In the genomic region with DNA sequence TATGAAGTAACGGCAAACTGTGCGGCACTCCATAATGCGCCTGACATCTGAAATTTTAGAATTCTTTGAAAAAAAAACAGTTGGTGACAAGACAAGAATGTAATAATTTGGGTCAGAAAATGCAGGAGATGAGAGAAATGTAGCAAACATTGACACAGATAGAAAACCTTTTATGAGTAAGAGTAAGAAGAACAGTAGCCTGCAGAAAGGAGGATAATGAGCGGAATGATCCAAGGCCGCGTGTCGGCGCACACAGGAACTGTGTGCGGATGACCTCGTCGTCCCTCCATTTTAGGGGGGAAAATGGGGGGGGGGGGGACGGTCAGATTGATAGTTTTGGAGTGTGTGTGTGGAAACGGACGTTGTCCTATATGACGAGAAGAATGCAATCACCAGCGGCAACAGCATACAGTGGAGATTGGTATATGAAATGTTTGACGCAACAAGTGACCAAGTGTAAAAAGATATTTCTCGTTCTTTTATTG, we compare ENCODE assay signal across 6 worm cellular contexts.
TF ChIP-seq lines count a peak whose summit lies in the region.

A gene (minus strand): TSS at position 51 of the 485 bp plus-strand sequence.

TF ChIP-seq in whole organism, L1 larva, 84 proteins besides CTCF, POLR2A, EP300 and RAD21:
- TF ChIP-seq zag-1 (tag; optimal IDR thresholded peaks at IDR 0.05; lab: Kevin White, UChicago) (no peak), nhr-90 (tag; optimal IDR thresholded peaks at IDR 0.05; lab: Kevin White, UChicago; ENCODE audit: poor library complexity) (peak; percentile 6), nhr-85 (tag; lab: Kevin White, UChicago) (peak; percentile 85), snu-23 (GFP tag; optimal IDR thresholded peaks at IDR 0.05; lab: Kevin White, UChicago) (peak; percentile 21), elt-3 (tag; optimal IDR thresholded peaks at IDR 0.05; lab: Kevin White, UChicago) (peak in 1 of 6 experiments; percentile 18), mep-1 (tag; optimal IDR thresholded peaks at IDR 0.05; lab: Kevin White, UChicago) (peak; percentile 17), egl-27 (tag; optimal IDR thresholded peaks at IDR 0.05; lab: Kevin White, UChicago) (no peak), pax-3 (tag; optimal IDR thresholded peaks at IDR 0.05; lab: Kevin White, UChicago) (no peak), blmp-1 (tag; optimal IDR thresholded peaks at IDR 0.05; lab: Kevin White, UChicago) (peak; percentile 68), irx-1 (tag; optimal IDR thresholded peaks at IDR 0.05; lab: Kevin White, UChicago) (no peak), grh-1 (GFP tag; IDR thresholded peaks at IDR 0.05; lab: Robert Waterston, UW) (0 out of 2 replicates have a peak, but pooled peaks have one; percentile 34), nhr-19 (GFP tag; conservative IDR thresholded peaks at IDR 0.05; lab: Robert Waterston, UW) (no peak), lin-14 (GFP tag; optimal IDR thresholded peaks at IDR 0.05; lab: Kevin White, UChicago) (peak; percentile 89)

TF ChIP-seq in whole organism, L2 larva, 48 proteins besides CTCF, POLR2A, EP300 and RAD21:
- TF ChIP-seq Y55F3AM.14 (GFP tag; optimal IDR thresholded peaks at IDR 0.05; lab: Kevin White, UChicago) (no peak), nhr-25 (tag; optimal IDR thresholded peaks at IDR 0.05; lab: Kevin White, UChicago) (peak; percentile 37), ztf-11 (tag; optimal IDR thresholded peaks at IDR 0.05; lab: Kevin White, UChicago) (no peak), nhr-23 (tag; optimal IDR thresholded peaks at IDR 0.05; lab: Kevin White, UChicago) (no peak), ZK546.5 (tag; optimal IDR thresholded peaks at IDR 0.05; lab: Kevin White, UChicago) (no peak), zag-1 (tag; optimal IDR thresholded peaks at IDR 0.05; lab: Kevin White, UChicago) (no peak), ztf-1 (GFP tag; conservative IDR thresholded peaks at IDR 0.05; lab: Robert Waterston, UW) (no peak)

TF ChIP-seq in whole organism, L3 larva, 47 proteins besides CTCF, POLR2A, EP300 and RAD21:
- TF ChIP-seq mdl-1 (tag; optimal IDR thresholded peaks at IDR 0.05; lab: Kevin White, UChicago), result no peak
- no peak for TF ChIP-seq snpc-4 (tag; optimal IDR thresholded peaks at IDR 0.05; lab: Kevin White, UChicago)
- no peak for TF ChIP-seq skn-1 (tag; optimal IDR thresholded peaks at IDR 0.05; lab: Kevin White, UChicago)
- no peak for TF ChIP-seq unc-39 (tag; optimal IDR thresholded peaks at IDR 0.05; lab: Kevin White, UChicago)
- no peak for TF ChIP-seq ceh-28 (tag; optimal IDR thresholded peaks at IDR 0.05; lab: Kevin White, UChicago)
- no peak for TF ChIP-seq nhr-12 (tag; optimal IDR thresholded peaks at IDR 0.05; lab: Kevin White, UChicago)
- TF ChIP-seq fkh-2 (tag; optimal IDR thresholded peaks at IDR 0.05; lab: Kevin White, UChicago), result no peak
- TF ChIP-seq elt-1 (tag; optimal IDR thresholded peaks at IDR 0.05; lab: Kevin White, UChicago), result no peak
- no peak for TF ChIP-seq nhr-76 (tag; optimal IDR thresholded peaks at IDR 0.05; lab: Kevin White, UChicago)
- no peak for TF ChIP-seq pqm-1 (tag; optimal IDR thresholded peaks at IDR 0.05; lab: Kevin White, UChicago)
- no peak for TF ChIP-seq elt-2 (tag; optimal IDR thresholded peaks at IDR 0.05; lab: Kevin White, UChicago)
- no peak for TF ChIP-seq eor-1 (tag; optimal IDR thresholded peaks at IDR 0.05; lab: Kevin White, UChicago)
- peak; percentile 60 for TF ChIP-seq nhr-23 (tag; optimal IDR thresholded peaks at IDR 0.05; lab: Kevin White, UChicago)
- TF ChIP-seq fkh-10 (GFP tag; optimal IDR thresholded peaks at IDR 0.05; lab: Kevin White, UChicago), result no peak
- TF ChIP-seq unc-62 (GFP tag; optimal IDR thresholded peaks at IDR 0.05; lab: Kevin White, UChicago), result no peak
- peak; percentile 59 for TF ChIP-seq nhr-25 (tag; optimal IDR thresholded peaks at IDR 0.05; lab: Kevin White, UChicago)

TF ChIP-seq in whole organism, L4 larva, 104 proteins besides CTCF, POLR2A, EP300 and RAD21 (continues in another document):
- no peak for TF ChIP-seq ama-1 (optimal IDR thresholded peaks at IDR 0.05; lab: Kevin White, UChicago)
- no peak for TF ChIP-seq pqm-1 (tag; optimal IDR thresholded peaks at IDR 0.05; lab: Kevin White, UChicago)
- TF ChIP-seq ZK546.5 (tag; optimal IDR thresholded peaks at IDR 0.05; lab: Kevin White, UChicago), result no peak
- TF ChIP-seq php-3 (GFP tag; IDR thresholded peaks at IDR 0.05; lab: Robert Waterston, UW), result no peak
- no peak for TF ChIP-seq mdt-29 (GFP tag; IDR thresholded peaks at IDR 0.05; lab: Robert Waterston, UW)
- peak in 1 of 2 experiments; percentile 34 for TF ChIP-seq mdl-1 (tag; optimal IDR thresholded peaks at IDR 0.05; lab: Kevin White, UChicago)
- no peak for TF ChIP-seq cey-2 (tag; optimal IDR thresholded peaks at IDR 0.05; lab: Kevin White, UChicago; ENCODE audit: borderline replicate concordance, insufficient read depth)
- no peak for TF ChIP-seq hlh-30 (tag; optimal IDR thresholded peaks at IDR 0.05; lab: Kevin White, UChicago; ENCODE audit: insufficient read depth)
- peak; percentile 35 for TF ChIP-seq nhr-25 (tag; optimal IDR thresholded peaks at IDR 0.05; lab: Kevin White, UChicago; ENCODE audit: borderline replicate concordance, insufficient read depth)
- no peak for TF ChIP-seq gei-8 (GFP tag; optimal IDR thresholded peaks at IDR 0.05; lab: Kevin White, UChicago)
- no peak for TF ChIP-seq lin-39 (tag; optimal IDR thresholded peaks at IDR 0.05; lab: Kevin White, UChicago)
- TF ChIP-seq mxl-3 (GFP tag; optimal IDR thresholded peaks at IDR 0.05; lab: Kevin White, UChicago), result peak; percentile 25
- no peak for TF ChIP-seq lin-15B (tag; optimal IDR thresholded peaks at IDR 0.05; lab: Kevin White, UChicago)
- no peak for TF ChIP-seq daf-8 (GFP tag; IDR thresholded peaks at IDR 0.05; lab: Robert Waterston, UW)
- no peak for TF ChIP-seq R02D3.7 (tag; optimal IDR thresholded peaks at IDR 0.05; lab: Kevin White, UChicago)
- TF ChIP-seq ceh-32 (tag; optimal IDR thresholded peaks at IDR 0.05; lab: Kevin White, UChicago; ENCODE audit: poor library complexity), result no peak
- TF ChIP-seq arid-1 (GFP tag; conservative IDR thresholded peaks at IDR 0.05; lab: Robert Waterston, UW), result no peak
- no peak for TF ChIP-seq F26F4.8 (GFP tag; conservative IDR thresholded peaks at IDR 0.05; lab: Robert Waterston, UW)

TF ChIP-seq in whole organism, early embryonic, 17 proteins besides CTCF, POLR2A, EP300 and RAD21:
- TF ChIP-seq hmg-4 (GFP tag; optimal IDR thresholded peaks at IDR 0.05; lab: Kevin White, UChicago) (peak; percentile 1), aly-1 (tag; optimal IDR thresholded peaks at IDR 0.05; lab: Kevin White, UChicago) (no peak)

TF ChIP-seq in whole organism, mixed stage, embryonic, 35 proteins besides CTCF, POLR2A, EP300 and RAD21:
- TF ChIP-seq ham-2 (GFP tag; optimal IDR thresholded peaks at IDR 0.05; lab: Kevin White, UChicago) (peak; percentile 45), ces-1 (GFP tag; optimal IDR thresholded peaks at IDR 0.05; lab: Kevin White, UChicago) (no peak), elt-1 (tag; optimal IDR thresholded peaks at IDR 0.05; lab: Kevin White, UChicago; ENCODE audit: borderline replicate concordance, insufficient read depth) (peak; percentile 4), nhr-2 (tag; optimal IDR thresholded peaks at IDR 0.05; lab: Kevin White, UChicago) (no peak), lin-13 (tag; optimal IDR thresholded peaks at IDR 0.05; lab: Kevin White, UChicago) (no peak), ceh-83 (GFP tag; optimal IDR thresholded peaks at IDR 0.05; lab: Kevin White, UChicago) (no peak)
